Fruit fly (Drosophila melanogaster) whole organism, embryonic: ENCODE data around the gene LanB1.

Experiments used
- Aef1 ChIP-seq: fragments of 200-800 bp; sonication (Bioruptor generic); IDR thresholded peaks from 3 replicates; pipeline ENCODE4 v1.3.6; 2022; ENCODE audit warnings: missing biosample characterization, missing genetic modification characterization
- B-H1 ChIP-seq: fragments of 200-800 bp; sonication (Bioruptor generic); IDR thresholded peaks from 3 replicates; pipeline ENCODE4 v1.3.6; 2022; ENCODE audit warnings: missing biosample characterization, missing genetic modification characterization
- BEAF-32 ChIP-seq: fragments of 200-800 bp; sonication (Bioruptor generic); optimal IDR thresholded peaks from 3 replicates; lab custom pipeline; 2017; ENCODE audit warnings: missing biosample characterization, missing genetic modification characterization, mild to moderate bottlenecking, moderate library complexity, missing genetic modification reagents
- CG11247 ChIP-seq: fragments of 200-800 bp; sonication (Bioruptor generic); IDR thresholded peaks from 2 replicates; pipeline ENCODE4 v1.3.6; 2022; ENCODE audit warnings: missing biosample characterization, missing genetic modification characterization
- CG11695 ChIP-seq: fragments of 200-800 bp; sonication (Bioruptor generic); IDR thresholded peaks from 3 replicates; pipeline ENCODE4 v1.3.6; 2022; ENCODE audit warnings: missing biosample characterization, missing genetic modification characterization
- CG12659 ChIP-seq: fragments of 200-800 bp; sonication (Bioruptor generic); optimal IDR thresholded peaks from 3 replicates; lab custom pipeline; 2017; ENCODE audit warnings: mild to moderate bottlenecking, missing biosample characterization, missing genetic modification reagents, missing genetic modification characterization
- CG13894 ChIP-seq: fragments of 200-800 bp; sonication (Bioruptor generic); optimal IDR thresholded peaks from 3 replicates; lab custom pipeline; 2018; ENCODE audit warnings: missing biosample characterization, mild to moderate bottlenecking, missing genetic modification characterization, moderate library complexity
- CG14014 ChIP-seq: fragments of 200-800 bp; sonication (Bioruptor generic); IDR thresholded peaks from 2 replicates; pipeline ENCODE4 v1.3.6; 2022; ENCODE audit warnings: missing biosample characterization, missing genetic modification characterization
- CG1603 ChIP-seq: fragments of 200-800 bp; sonication (Bioruptor generic); optimal IDR thresholded peaks from 2 replicates; lab custom pipeline; 2019; ENCODE audit warnings: missing biosample characterization, mild to moderate bottlenecking, missing genetic modification characterization, moderate library complexity
- CG16815 ChIP-seq: fragments of 200-800 bp; sonication (Bioruptor generic); optimal IDR thresholded peaks from 3 replicates; lab custom pipeline; 2017; ENCODE audit warnings: missing biosample characterization, mild to moderate bottlenecking, missing genetic modification characterization
- CG17328 ChIP-seq: fragments of 200-800 bp; sonication (Bioruptor generic); IDR thresholded peaks from 2 replicates; pipeline ENCODE4 v1.3.6; 2022; ENCODE audit warnings: missing biosample characterization, missing genetic modification characterization
- CG18476 ChIP-seq: fragments of 200-800 bp; sonication (Bioruptor generic); optimal IDR thresholded peaks from 2 replicates; lab custom pipeline; 2016; ENCODE audit warnings: missing biosample characterization, mild to moderate bottlenecking, missing genetic modification characterization
- CG4730 ChIP-seq: fragments of 200-800 bp; sonication (Bioruptor generic); IDR thresholded peaks from 2 replicates; pipeline ENCODE4 v1.3.6; 2022; ENCODE audit warnings: missing biosample characterization, missing genetic modification characterization
- CG6654 ChIP-seq: fragments of 200-800 bp; sonication (Bioruptor generic); optimal IDR thresholded peaks from 2 replicates; lab custom pipeline; 2017; ENCODE audit warnings: missing biosample characterization, mild to moderate bottlenecking, missing genetic modification characterization
- CG7357 ChIP-seq: fragments of 200-800 bp; sonication (Bioruptor generic); IDR thresholded peaks from 3 replicates; pipeline ENCODE4 v1.3.6; 2022; ENCODE audit warnings: missing biosample characterization, missing genetic modification characterization
- CG7745 ChIP-seq: fragments of 200-800 bp; sonication (Bioruptor generic); optimal IDR thresholded peaks from 2 replicates; lab custom pipeline; 2018; ENCODE audit warnings: missing biosample characterization, mild to moderate bottlenecking, missing genetic modification characterization, moderate library complexity
- D19A ChIP-seq: fragments of 200-800 bp; optimal IDR thresholded peaks from 3 replicates; lab custom pipeline; 2019; ENCODE audit warnings: missing biosample characterization, mild to moderate bottlenecking, missing genetic modification characterization, moderate library complexity
- Doc3 ChIP-seq: fragments of 200-800 bp; sonication (Bioruptor generic); IDR thresholded peaks from 3 replicates; pipeline ENCODE4 v1.3.6; 2022; ENCODE audit warnings: missing biosample characterization, missing genetic modification characterization; ENCODE audit not compliant: partially characterized antibody
- H15 ChIP-seq: fragments of 200-800 bp; sonication (Bioruptor generic); IDR thresholded peaks from 3 replicates; pipeline ENCODE4 v1.3.6; 2022; ENCODE audit warnings: missing biosample characterization, missing genetic modification characterization
- H2.0 ChIP-seq: fragments of 200-800 bp; sonication (Bioruptor generic); IDR thresholded peaks from 2 replicates; pipeline ENCODE4 v1.3.6; 2022; ENCODE audit warnings: missing biosample characterization, missing genetic modification characterization
- Hmr ChIP-seq: fragments of 200-800 bp; sonication (Bioruptor generic); optimal IDR thresholded peaks from 3 replicates; lab custom pipeline; 2017; ENCODE audit warnings: mild to moderate bottlenecking, missing biosample characterization, missing genetic modification reagents, missing genetic modification characterization
- Hr51 ChIP-seq, 2 experiments: fragments of 200-800 bp; sonication (Bioruptor generic); optimal IDR thresholded peaks; 2 replicates in 1 of 2; 3 replicates in 1 of 2; lab custom pipeline; 2016 to 2018; ENCODE audit warnings: missing biosample characterization in 2 of 2, missing genetic modification characterization in 2 of 2, mild to moderate bottlenecking in 1 of 2, moderate library complexity in 1 of 2
- Mes4 ChIP-seq: fragments of 200-800 bp; sonication (Bioruptor generic); optimal IDR thresholded peaks from 2 replicates; lab custom pipeline; 2016; ENCODE audit warnings: missing biosample characterization, missing genetic modification characterization
- Nf-YA ChIP-seq: fragments of 200-800 bp; sonication (Bioruptor generic); IDR thresholded peaks from 2 replicates; pipeline ENCODE4 v1.3.6; 2022; ENCODE audit warnings: missing biosample characterization, missing genetic modification characterization
- Sox102F ChIP-seq: fragments of 200-800 bp; sonication (Bioruptor generic); optimal IDR thresholded peaks from 2 replicates; lab custom pipeline; 2018; ENCODE audit warnings: missing biosample characterization, mild to moderate bottlenecking, missing genetic modification characterization, moderate library complexity
- YL-1 ChIP-seq: fragments of 200-800 bp; sonication (Bioruptor generic); optimal IDR thresholded peaks from 3 replicates; lab custom pipeline; 2017; ENCODE audit warnings: missing biosample characterization, mild to moderate bottlenecking, missing genetic modification characterization
- al ChIP-seq: fragments of 200-800 bp; sonication (Bioruptor generic); IDR thresholded peaks from 2 replicates; pipeline ENCODE4 v1.3.6; 2022; ENCODE audit warnings: missing biosample characterization, missing genetic modification characterization
- ap ChIP-seq: fragments of 200-800 bp; sonication (Bioruptor generic); IDR thresholded peaks from 2 replicates; pipeline ENCODE4 v1.3.6; 2022; ENCODE audit warnings: missing biosample characterization, missing genetic modification characterization
- ase ChIP-seq: fragments of 200-800 bp; sonication (Bioruptor generic); IDR thresholded peaks from 3 replicates; pipeline ENCODE4 v1.3.6; 2022; ENCODE audit warnings: missing biosample characterization, missing genetic modification characterization
- caup ChIP-seq: fragments of 200-800 bp; sonication (Bioruptor generic); optimal IDR thresholded peaks from 3 replicates; lab custom pipeline; 2017; ENCODE audit warnings: missing biosample characterization, mild to moderate bottlenecking, missing genetic modification characterization, moderate library complexity; ENCODE audit not compliant: severe bottlenecking
- croc ChIP-seq: fragments of 200-800 bp; sonication (Bioruptor generic); conservative IDR thresholded peaks from 3 replicates; pipeline ENCODE4 v1.3.6; 2022; ENCODE audit warnings: missing biosample characterization, missing genetic modification characterization
- da ChIP-seq: fragments of 200-800 bp; sonication (Bioruptor generic); optimal IDR thresholded peaks from 2 replicates; lab custom pipeline; 2016; ENCODE audit warnings: missing biosample characterization, missing genetic modification characterization
- dysf ChIP-seq: fragments of 200-800 bp; sonication (Bioruptor generic); IDR thresholded peaks from 3 replicates; pipeline ENCODE4 v1.3.6; 2022; ENCODE audit warnings: missing biosample characterization, missing genetic modification characterization
- emc ChIP-seq: fragments of 200-800 bp; sonication (Bioruptor generic); optimal IDR thresholded peaks from 2 replicates; lab custom pipeline; 2016; ENCODE audit warnings: missing biosample characterization, missing genetic modification characterization
- fd64A ChIP-seq: fragments of 200-800 bp; sonication (Bioruptor generic); optimal IDR thresholded peaks from 3 replicates; lab custom pipeline; 2018; ENCODE audit warnings: missing biosample characterization, mild to moderate bottlenecking, missing genetic modification characterization
- gfzf ChIP-seq: fragments of 200-800 bp; sonication (Bioruptor generic); optimal IDR thresholded peaks from 2 replicates; lab custom pipeline; 2016; ENCODE audit warnings: missing biosample characterization, mild to moderate bottlenecking, missing genetic modification characterization, moderate library complexity
- jigr1 ChIP-seq: fragments of 200-800 bp; sonication (Bioruptor generic); IDR thresholded peaks from 3 replicates; pipeline ENCODE4 v1.3.6; 2022; ENCODE audit warnings: missing biosample characterization, missing genetic modification characterization
- lab ChIP-seq: fragments of 200-800 bp; sonication (Bioruptor generic); optimal IDR thresholded peaks from 3 replicates; lab custom pipeline; 2017; ENCODE audit warnings: missing biosample characterization, missing genetic modification characterization, mild to moderate bottlenecking, moderate library complexity, missing genetic modification reagents
- lola ChIP-seq, 3 experiments: fragments of >200 bp in 2 of 3; fragments of 200-800 bp in 1 of 3; sonication (Bioruptor generic) in 1 of 3; optimal IDR thresholded peaks; 2 replicates each; lab custom pipeline; 2017 to 2019; ENCODE audit warnings: missing biosample characterization in 3 of 3, missing genetic modification characterization in 3 of 3, mild to moderate bottlenecking in 1 of 3, moderate library complexity in 1 of 3
- pan ChIP-seq, 4 experiments: fragments of >200 bp in 3 of 4; fragments of 200-800 bp in 1 of 4; sonication (Bioruptor generic) in 1 of 4; optimal IDR thresholded peaks in 3 of 4; IDR thresholded peaks in 1 of 4; 2 replicates each; pipeline versions ENCODE4 v1.3.6 to Lab custom; 2017 to 2022; ENCODE audit warnings: missing biosample characterization in 2 of 4, missing genetic modification characterization in 2 of 4, mixed read lengths in 1 of 4
- ro ChIP-seq: fragments of 200-800 bp; sonication (Bioruptor generic); IDR thresholded peaks from 2 replicates; pipeline ENCODE4 v1.3.6; 2022; ENCODE audit warnings: missing biosample characterization, missing genetic modification characterization
- row ChIP-seq: fragments of 200-800 bp; sonication (Bioruptor generic); IDR thresholded peaks from 3 replicates; pipeline ENCODE4 v1.3.6; 2022; ENCODE audit warnings: missing biosample characterization, missing genetic modification characterization
- sim ChIP-seq: fragments of 200-800 bp; sonication (Bioruptor generic); IDR thresholded peaks from 2 replicates; pipeline ENCODE4 v1.3.6; 2022; ENCODE audit warnings: missing biosample characterization, missing genetic modification characterization
- slou ChIP-seq: fragments of 200-800 bp; sonication (Bioruptor generic); optimal IDR thresholded peaks from 3 replicates; lab custom pipeline; 2016; ENCODE audit warnings: missing biosample characterization, missing genetic modification characterization
- ttk ChIP-seq: fragments of 200-800 bp; sonication (Bioruptor generic); IDR thresholded peaks from 2 replicates; pipeline ENCODE4 v2.1.2; 2022; ENCODE audit warnings: missing biosample characterization, missing genetic modification characterization
- unpg ChIP-seq: fragments of 200-800 bp; sonication (Bioruptor generic); optimal IDR thresholded peaks from 3 replicates; lab custom pipeline; 2018; ENCODE audit warnings: missing biosample characterization, mild to moderate bottlenecking, missing genetic modification characterization, moderate library complexity
- wdn ChIP-seq: fragments of 200-800 bp; sonication (Bioruptor generic); IDR thresholded peaks from 2 replicates; pipeline ENCODE4 v1.3.6; 2022; ENCODE audit warnings: missing biosample characterization, missing genetic modification characterization

The LanB1 gene

dm6 chr2L:7838024-7838423, 26.8 kb downstream of the LanB1 start (continued):
- TF ChIP-seq lola (GFP tag; optimal IDR thresholded peaks at IDR 0.05; lab: Kevin White, UChicago) (no peak), Hmr (GFP tag; lab: Kevin White, UChicago) (peak; percentile 33), gfzf (GFP tag; lab: Kevin White, UChicago) (no peak), Sox102F (no peak), Doc3 (GFP tag; lab: Robert Waterston, UW) (no peak), Mes4 (GFP tag; lab: Kevin White, UChicago) (no peak), pan (optimal IDR thresholded peaks at IDR 0.05; lab: Kevin White, UChicago) (no peak), pan (GFP tag; optimal IDR thresholded peaks at IDR 0.05 in 1 of 2, IDR thresholded peaks at IDR 0.05 in 1 of 2) (no peak), CG11695 (GFP tag; lab: Robert Waterston, UW) (no peak)

- TF ChIP-seq CG11247 (GFP tag; lab: Robert Waterston, UW) (no peak), BEAF-32 (GFP tag; lab: Kevin White, UChicago) (no peak), D19A (no peak), H2.0 (GFP tag; lab: Robert Waterston, UW) (no peak), CG18476 (GFP tag; lab: Kevin White, UChicago) (no peak), caup (GFP tag; lab: Kevin White, UChicago) (no peak), CG7357 (GFP tag; lab: Robert Waterston, UW) (no peak), fd64A (no peak), CG4730 (GFP tag; lab: Robert Waterston, UW) (no peak), Nf-YA (no peak), B-H1 (GFP tag; lab: Robert Waterston, UW) (no peak), slou (GFP tag; lab: Kevin White, UChicago) (no peak), ro (GFP tag; lab: Robert Waterston, UW) (no peak), Sox102F (no peak), H15 (GFP tag; lab: Robert Waterston, UW) (no peak)
Measured at dm6 chr2L:7840152-7840551, 28.9 kb downstream of the LanB1 start, which contains the start of gene CG14537. Gene CG14537 (plus strand): TSS chr2L:7840452.

- no peak for TF ChIP-seq al (GFP tag; lab: Robert Waterston, UW)
- TF ChIP-seq CG14014 (GFP tag; lab: Robert Waterston, UW) = no peak
- no peak for TF ChIP-seq CG16815 (GFP tag; lab: Kevin White, UChicago)
- no peak for TF ChIP-seq wdn (GFP tag; lab: Robert Waterston, UW)
- no peak for TF ChIP-seq da (GFP tag; lab: Kevin White, UChicago)
- TF ChIP-seq jigr1 = no peak
- TF ChIP-seq emc (GFP tag; lab: Kevin White, UChicago) = no peak
- no peak for TF ChIP-seq CG6654 (GFP tag; lab: Kevin White, UChicago)
- no peak for TF ChIP-seq BEAF-32 (GFP tag; lab: Kevin White, UChicago)
- no peak for TF ChIP-seq Aef1
- TF ChIP-seq CG17328 (GFP tag; lab: Robert Waterston, UW) = 0 out of 2 replicates have a peak, but pooled peaks have one; percentile 38
- TF ChIP-seq ap (GFP tag; lab: Robert Waterston, UW) = no peak
- TF ChIP-seq sim (GFP tag; lab: Robert Waterston, UW) = no peak
- TF ChIP-seq CG13894 (tag; lab: Kevin White, UChicago) = no peak
- TF ChIP-seq Hr51 (GFP tag; optimal IDR thresholded peaks at IDR 0.05; lab: Kevin White, UChicago) = peak in 1 of 2 experiments; percentile 12
- TF ChIP-seq CG7745 (tag; lab: Kevin White, UChicago) = no peak
- peak; percentile 11 for TF ChIP-seq Hmr (GFP tag; lab: Kevin White, UChicago)
- TF ChIP-seq CG12659 = no peak
- TF ChIP-seq ase (GFP tag; lab: Robert Waterston, UW) = no peak
- no peak for TF ChIP-seq Sox102F
- TF ChIP-seq ttk (GFP tag; lab: Robert Waterston, UW) = 0 out of 2 replicates have a peak, but pooled peaks have one; percentile 22
- TF ChIP-seq unpg (GFP tag; lab: Kevin White, UChicago) = peak; percentile 0
- peak; percentile 23 for TF ChIP-seq lab
- TF ChIP-seq row (GFP tag; lab: Robert Waterston, UW) = peak; percentile 41; the same call in 1 of the 3 replicates
- no peak for TF ChIP-seq CG1603 (tag; lab: Kevin White, UChicago)
- TF ChIP-seq gfzf (GFP tag; lab: Kevin White, UChicago) = no peak
- TF ChIP-seq D19A = no peak
- no peak for TF ChIP-seq YL-1
- TF ChIP-seq croc (GFP tag; lab: Robert Waterston, UW) = no peak
- TF ChIP-seq dysf = peak; percentile 26; the same call in 1 of the 3 replicates
Measured at dm6 chr2L:7841244-7841643, 30.0 kb downstream of the LanB1 start.
